Worm (Caenorhabditis elegans) whole organism, L2 larva: ENCODE results near the gene oac-23.

Source experiments
- elt-1 ChIP-seq: fragments of 150-350 bp; optimal IDR thresholded peaks from 2 replicates; lab custom pipeline; 2014; ENCODE audit warnings: missing biosample characterization, missing genetic modification characterization
- elt-3 ChIP-seq: sonication (generic microtip); optimal IDR thresholded peaks from 2 replicates; lab custom pipeline; 2017; ENCODE audit warnings: missing biosample characterization, missing genetic modification characterization
- lin-13 ChIP-seq: fragments of 150-350 bp; optimal IDR thresholded peaks from 2 replicates; lab custom pipeline; 2014; ENCODE audit warnings: missing biosample characterization, missing genetic modification reagents, missing genetic modification characterization
- lin-39 ChIP-seq: fragments of 150-350 bp; optimal IDR thresholded peaks from 2 replicates; lab custom pipeline; 2014; ENCODE audit warnings: missing biosample characterization, missing genetic modification reagents, missing genetic modification characterization
- nhr-10 ChIP-seq: sonication (generic microtip); optimal IDR thresholded peaks from 2 replicates; lab custom pipeline; 2017; ENCODE audit warnings: missing biosample characterization, missing genetic modification characterization
- nhr-237 ChIP-seq: fragments of 150-350 bp; optimal IDR thresholded peaks from 2 replicates; lab custom pipeline; 2014; ENCODE audit warnings: missing biosample characterization, missing genetic modification characterization
- sem-4 ChIP-seq: fragments of 150-350 bp; optimal IDR thresholded peaks from 2 replicates; lab custom pipeline; 2014; ENCODE audit warnings: missing biosample characterization, missing genetic modification reagents, missing genetic modification characterization
- skn-1 ChIP-seq: sonication (generic microtip); optimal IDR thresholded peaks from 2 replicates; lab custom pipeline; 2017; ENCODE audit warnings: missing biosample characterization, missing genetic modification characterization

DNA sequence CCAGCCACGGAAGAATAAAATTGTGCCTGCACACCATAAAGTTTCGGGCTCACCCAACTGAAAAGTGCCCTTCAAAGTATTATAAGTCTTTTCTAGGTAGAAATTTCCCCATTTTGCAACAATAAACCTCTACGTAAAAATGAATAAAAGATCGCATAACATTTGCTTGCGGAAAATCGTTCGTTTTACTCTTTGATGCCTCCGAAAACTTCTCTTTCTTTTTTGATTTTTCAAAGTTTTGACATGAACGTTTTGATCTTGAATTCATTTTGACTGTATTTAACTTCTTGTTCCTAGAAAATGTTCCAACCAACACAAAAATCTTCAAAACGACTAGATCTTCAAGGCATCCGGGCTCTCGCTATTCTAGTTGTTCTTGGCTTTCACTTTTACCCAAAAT is 7.7 kb downstream of the oac-23 start, which contains the start of gene oac-21:
- TF ChIP-seq skn-1 (tag; lab: Kevin White, UChicago) (no peak), nhr-237 (tag; lab: Kevin White, UChicago) (no peak), lin-13 (GFP tag; lab: Kevin White, UChicago) (no peak), nhr-10 (tag; lab: Kevin White, UChicago) (no peak), lin-39 (tag; lab: Kevin White, UChicago) (no peak), elt-3 (tag; lab: Kevin White, UChicago) (no peak), elt-1 (tag; lab: Kevin White, UChicago) (no peak), sem-4 (tag; lab: Kevin White, UChicago) (no peak)
